Worm (Caenorhabditis elegans) whole organism, young adult: ENCODE data around the gene cct-5.

Experiments used
- B0261.1 ChIP-seq: sonication (generic microtip); optimal IDR thresholded peaks from 2 replicates; lab custom pipeline; 2016; ENCODE audit warnings: mild to moderate bottlenecking, missing genetic modification characterization, moderate library complexity, missing compliant biosample characterization
- B0336.3 ChIP-seq: fragments of 200-800 bp; sonication (Bioruptor generic); IDR thresholded peaks from 2 replicates; pipeline ENCODE4 v1.3.6; 2022; ENCODE audit warnings: missing genetic modification characterization, missing compliant biosample characterization
- F10E7.11 ChIP-seq: sonication (generic microtip); optimal IDR thresholded peaks from 2 replicates; lab custom pipeline; 2017; ENCODE audit warnings: mild to moderate bottlenecking, missing genetic modification characterization, moderate library complexity, missing compliant biosample characterization
- F39B2.1 ChIP-seq: fragments of 200-800 bp; sonication (Bioruptor generic); IDR thresholded peaks from 2 replicates; pipeline ENCODE4 v1.3.6; 2022; ENCODE audit warnings: missing genetic modification reagents, missing genetic modification characterization, missing compliant biosample characterization
- F55B11.4 ChIP-seq: sonication (generic microtip); optimal IDR thresholded peaks from 2 replicates; lab custom pipeline; 2016; ENCODE audit warnings: missing compliant biosample characterization, missing genetic modification characterization, borderline replicate concordance; ENCODE audit not compliant: insufficient read depth
- K11D2.4 ChIP-seq: fragments of 200-800 bp; sonication (Bioruptor generic); IDR thresholded peaks from 2 replicates; pipeline ENCODE4 v1.3.6; 2022; ENCODE audit warnings: missing genetic modification reagents, missing genetic modification characterization, missing compliant biosample characterization
- T26A5.8 ChIP-seq: sonication (generic microtip); optimal IDR thresholded peaks from 2 replicates; lab custom pipeline; 2016; ENCODE audit warnings: missing genetic modification characterization, missing compliant biosample characterization
- Y53F4B.3 ChIP-seq: fragments of 200-800 bp; sonication (Bioruptor generic); IDR thresholded peaks from 2 replicates; pipeline ENCODE4 v1.3.6; 2022; ENCODE audit warnings: missing genetic modification reagents, missing genetic modification characterization, missing compliant biosample characterization
- Y95B8A.8 ChIP-seq: fragments of 200-800 bp; sonication (Bioruptor generic); IDR thresholded peaks from 2 replicates; pipeline ENCODE4 v1.3.6; 2022; ENCODE audit warnings: missing genetic modification reagents, missing genetic modification characterization, missing compliant biosample characterization
- akir-1 ChIP-seq: fragments of 200-800 bp; sonication (Bioruptor generic); optimal IDR thresholded peaks from 2 replicates; lab custom pipeline; 2018; ENCODE audit warnings: mild to moderate bottlenecking, missing genetic modification characterization, moderate library complexity, missing compliant biosample characterization
- ama-1 ChIP-seq, 3 experiments: fragments of 150-350 bp in 1 of 3; sonication (generic microtip) in 2 of 3; optimal IDR thresholded peaks; 2 replicates each; lab custom pipeline; 2014 to 2018; ENCODE audit warnings: missing biosample characterization in 2 of 3, missing genetic modification characterization in 2 of 3, missing genetic modification reagents in 2 of 3
- atf-7 ChIP-seq: sonication (generic microtip); optimal IDR thresholded peaks from 2 replicates; lab custom pipeline; 2017; ENCODE audit warnings: mild to moderate bottlenecking, missing genetic modification characterization, missing compliant biosample characterization
- attf-3 ChIP-seq: fragments of 200-800 bp; sonication (Bioruptor generic); conservative IDR thresholded peaks from 2 replicates; pipeline ENCODE4 v1.3.6; 2022; ENCODE audit warnings: missing genetic modification reagents, missing genetic modification characterization, missing compliant biosample characterization
- attf-5 ChIP-seq: fragments of 200-800 bp; sonication (Bioruptor generic); optimal IDR thresholded peaks from 2 replicates; lab custom pipeline; 2018; ENCODE audit warnings: mild to moderate bottlenecking, missing genetic modification characterization, missing compliant biosample characterization
- bed-1 ChIP-seq: fragments of 200-800 bp; sonication (Bioruptor generic); IDR thresholded peaks from 2 replicates; pipeline ENCODE4 v1.3.6; 2022; ENCODE audit warnings: missing genetic modification reagents, missing genetic modification characterization, missing compliant biosample characterization
- bed-2 ChIP-seq: fragments of 200-800 bp; sonication (Bioruptor generic); IDR thresholded peaks from 2 replicates; pipeline ENCODE4 v1.3.6; 2022; ENCODE audit warnings: missing genetic modification reagents, missing genetic modification characterization, missing compliant biosample characterization
- ceh-91 ChIP-seq: fragments of 200-800 bp; sonication (Bioruptor generic); IDR thresholded peaks from 2 replicates; pipeline ENCODE4 v1.3.6; 2022; ENCODE audit warnings: missing genetic modification reagents, missing genetic modification characterization, missing compliant biosample characterization
- die-1 ChIP-seq: sonication (generic microtip); optimal IDR thresholded peaks from 2 replicates; lab custom pipeline; 2016; ENCODE audit warnings: missing genotype, mild to moderate bottlenecking, missing genetic modification characterization, missing compliant biosample characterization
- dpff-1 ChIP-seq: sonication (generic microtip); optimal IDR thresholded peaks from 2 replicates; lab custom pipeline; 2017; ENCODE audit warnings: mild to moderate bottlenecking, missing genetic modification characterization, missing compliant biosample characterization
- egrh-3 ChIP-seq: fragments of 200-800 bp; sonication (Bioruptor generic); IDR thresholded peaks from 2 replicates; pipeline ENCODE4 v1.3.6; 2022; ENCODE audit warnings: missing genetic modification reagents, missing genetic modification characterization, missing compliant biosample characterization
- ekl-4 ChIP-seq: fragments of 200-800 bp; sonication (Bioruptor generic); IDR thresholded peaks from 2 replicates; pipeline ENCODE4 v1.3.6; 2022; ENCODE audit warnings: missing genetic modification reagents, missing genetic modification characterization, missing compliant biosample characterization
- ets-4 ChIP-seq: fragments of 200-800 bp; sonication (Bioruptor generic); optimal IDR thresholded peaks from 2 replicates; lab custom pipeline; 2018; ENCODE audit warnings: mild to moderate bottlenecking, missing genetic modification characterization, missing compliant biosample characterization
- fkh-3 ChIP-seq: sonication (generic microtip); optimal IDR thresholded peaks from 2 replicates; lab custom pipeline; 2016; ENCODE audit warnings: mild to moderate bottlenecking, missing genetic modification characterization, missing compliant biosample characterization
- gei-17 ChIP-seq: fragments of 200-800 bp; sonication (Bioruptor generic); optimal IDR thresholded peaks from 2 replicates; lab custom pipeline; 2018; ENCODE audit warnings: mild to moderate bottlenecking, missing genetic modification characterization, missing compliant biosample characterization
- hmg-20 ChIP-seq: fragments of 200-800 bp; sonication (Bioruptor generic); IDR thresholded peaks from 2 replicates; pipeline ENCODE4 v1.3.6; 2022; ENCODE audit warnings: missing genetic modification reagents, missing genetic modification characterization, missing compliant biosample characterization
- hrde-1 ChIP-seq: sonication (generic microtip); optimal IDR thresholded peaks from 2 replicates; lab custom pipeline; 2016; ENCODE audit warnings: missing genetic modification characterization, mild to moderate bottlenecking, missing compliant biosample characterization, moderate library complexity, missing genotype, missing genetic modification reagents, borderline replicate concordance
- lag-1 ChIP-seq: fragments of 200-800 bp; sonication (Bioruptor generic); IDR thresholded peaks from 2 replicates; pipeline ENCODE4 v1.3.6; 2022; ENCODE audit warnings: missing genetic modification reagents, missing genetic modification characterization, missing compliant biosample characterization
- let-526 ChIP-seq: fragments of 200-800 bp; sonication (Bioruptor generic); IDR thresholded peaks from 2 replicates; pipeline ENCODE4 v1.3.6; 2022; ENCODE audit warnings: missing genetic modification reagents, missing genetic modification characterization, missing compliant biosample characterization
- let-607 ChIP-seq, 2 experiments: fragments of 200-800 bp in 1 of 2; sonication (Bioruptor generic) in 1 of 2; sonication (generic microtip) in 1 of 2; optimal IDR thresholded peaks; 2 replicates each; lab custom pipeline; 2016 to 2018; ENCODE audit warnings: mild to moderate bottlenecking in 2 of 2, missing compliant biosample characterization in 2 of 2, missing genetic modification characterization in 2 of 2, moderate library complexity in 2 of 2, missing genotype in 1 of 2
- lin-35 ChIP-seq, 3 experiments: fragments of 150-350 bp in 2 of 3; sonication (generic microtip) in 1 of 3; optimal IDR thresholded peaks; 2 replicates each; lab custom pipeline; 2014 to 2018; ENCODE audit warnings: missing biosample characterization in 3 of 3, missing genetic modification characterization in 3 of 3, missing genetic modification reagents in 3 of 3
- lin-40 ChIP-seq: sonication (generic microtip); optimal IDR thresholded peaks from 2 replicates; lab custom pipeline; 2016; ENCODE audit warnings: missing genetic modification characterization, mild to moderate bottlenecking, missing compliant biosample characterization, missing genotype, missing genetic modification reagents
- madf-3 ChIP-seq: fragments of 200-800 bp; sonication (Bioruptor generic); IDR thresholded peaks from 2 replicates; pipeline ENCODE4 v1.3.6; 2022; ENCODE audit warnings: missing genetic modification reagents, missing genetic modification characterization, missing compliant biosample characterization
- mel-28 ChIP-seq: sonication (generic microtip); optimal IDR thresholded peaks from 2 replicates; lab custom pipeline; 2016; ENCODE audit warnings: borderline replicate concordance, mild to moderate bottlenecking, missing genetic modification characterization, missing compliant biosample characterization
- mes-4 ChIP-seq: sonication (generic microtip); optimal IDR thresholded peaks from 2 replicates; lab custom pipeline; 2016; ENCODE audit warnings: missing genotype, missing genetic modification characterization, missing compliant biosample characterization
- nfyb-1 ChIP-seq: fragments of 200-800 bp; sonication (Bioruptor generic); IDR thresholded peaks from 2 replicates; pipeline ENCODE4 v1.3.6; 2022; ENCODE audit warnings: missing genetic modification reagents, missing genetic modification characterization, missing compliant biosample characterization
- nhr-179 ChIP-seq: sonication (generic microtip); optimal IDR thresholded peaks from 2 replicates; lab custom pipeline; 2016; ENCODE audit warnings: mild to moderate bottlenecking, missing genetic modification characterization, missing compliant biosample characterization
- nhr-80 ChIP-seq: sonication (generic microtip); optimal IDR thresholded peaks from 2 replicates; lab custom pipeline; 2016; ENCODE audit warnings: missing genetic modification characterization, missing compliant biosample characterization
- repo-1 ChIP-seq: sonication (generic microtip); optimal IDR thresholded peaks from 2 replicates; lab custom pipeline; 2017; ENCODE audit warnings: mild to moderate bottlenecking, missing genetic modification characterization, missing compliant biosample characterization
- sdz-38 ChIP-seq: sonication (generic microtip); optimal IDR thresholded peaks from 2 replicates; lab custom pipeline; 2016; ENCODE audit warnings: missing genotype, missing genetic modification characterization, missing compliant biosample characterization
- snpc-1.3 ChIP-seq: sonication (generic microtip); optimal IDR thresholded peaks from 2 replicates; lab custom pipeline; 2017; ENCODE audit warnings: missing genetic modification characterization, mild to moderate bottlenecking, missing compliant biosample characterization, antibody characterized with exemption, moderate library complexity, missing genotype, missing genetic modification reagents; ENCODE audit not compliant: insufficient read depth
- sptf-2 ChIP-seq: fragments of 200-800 bp; sonication (Bioruptor generic); optimal IDR thresholded peaks from 2 replicates; lab custom pipeline; 2018; ENCODE audit warnings: mild to moderate bottlenecking, missing genetic modification characterization, missing compliant biosample characterization
- tbp1 ChIP-seq: fragments of 200-800 bp; sonication (Bioruptor generic); optimal IDR thresholded peaks from 2 replicates; lab custom pipeline; 2018; ENCODE audit warnings: mild to moderate bottlenecking, missing genetic modification characterization, missing compliant biosample characterization
- tlf-1 ChIP-seq: fragments of 200-800 bp; sonication (Bioruptor generic); optimal IDR thresholded peaks from 2 replicates; lab custom pipeline; 2018; ENCODE audit warnings: mild to moderate bottlenecking, missing genetic modification characterization, missing compliant biosample characterization
- zim-3 ChIP-seq: sonication (generic microtip); optimal IDR thresholded peaks from 2 replicates; lab custom pipeline; 2017; ENCODE audit warnings: mild to moderate bottlenecking, missing genetic modification characterization, moderate library complexity, missing compliant biosample characterization
- ztf-18 ChIP-seq: sonication (generic microtip); optimal IDR thresholded peaks from 2 replicates; lab custom pipeline; 2016; ENCODE audit warnings: missing genotype, mild to moderate bottlenecking, missing genetic modification characterization, missing compliant biosample characterization
- ztf-22 ChIP-seq: fragments of 200-800 bp; sonication (Bioruptor generic); optimal IDR thresholded peaks from 2 replicates; lab custom pipeline; 2018; ENCODE audit warnings: mild to moderate bottlenecking, missing genetic modification characterization, moderate library complexity, missing compliant biosample characterization
- ztf-25 ChIP-seq: fragments of 200-800 bp; sonication (Bioruptor generic); IDR thresholded peaks from 2 replicates; pipeline ENCODE4 v1.3.6; 2022; ENCODE audit warnings: missing genetic modification reagents, missing genetic modification characterization, missing compliant biosample characterization
- ztf-28 ChIP-seq: fragments of 200-800 bp; sonication (Bioruptor generic); IDR thresholded peaks from 2 replicates; pipeline ENCODE4 v1.3.6; 2022; ENCODE audit warnings: missing genetic modification reagents, missing genetic modification characterization, missing compliant biosample characterization
- ztf-3 ChIP-seq: fragments of 200-800 bp; sonication (Bioruptor generic); optimal IDR thresholded peaks from 2 replicates; lab custom pipeline; 2018; ENCODE audit warnings: mild to moderate bottlenecking, missing genetic modification characterization, missing compliant biosample characterization

cct-5 gene

ce11 chrIII:4494541-4495010 is 13.3 kb downstream of the cct-5 start (continued):
- TF ChIP-seq tbp1 (GFP tag; lab: Kevin White, UChicago) (peak; percentile 16), lag-1 (GFP tag; lab: Robert Waterston, UW) (no peak), mes-4 (tag; lab: Kevin White, UChicago) (no peak), madf-3 (GFP tag; lab: Robert Waterston, UW) (no peak), K11D2.4 (GFP tag; lab: Robert Waterston, UW) (0 out of 2 replicates have a peak, but pooled peaks have one; percentile 24), die-1 (tag; lab: Kevin White, UChicago) (peak; percentile 55), lin-35 (GFP tag; optimal IDR thresholded peaks at IDR 0.05; lab: Kevin White, UChicago) (no peak), bed-2 (GFP tag; lab: Robert Waterston, UW) (no peak), B0336.3 (GFP tag; lab: Robert Waterston, UW) (peak; percentile 35), fkh-3 (tag; lab: Kevin White, UChicago) (no peak), sdz-38 (no peak), F39B2.1 (GFP tag; lab: Robert Waterston, UW) (no peak), ztf-3 (GFP tag; lab: Kevin White, UChicago) (no peak), egrh-3 (GFP tag; lab: Robert Waterston, UW) (no peak), sptf-2 (GFP tag; lab: Kevin White, UChicago) (no peak), ztf-18 (no peak), ets-4 (GFP tag; lab: Kevin White, UChicago) (peak; percentile 10), attf-5 (GFP tag; lab: Kevin White, UChicago) (peak; percentile 48), T26A5.8 (tag; lab: Kevin White, UChicago) (no peak), let-526 (peak; percentile 66; the same call in 1 of the 2 replicates), hmg-20 (GFP tag; lab: Robert Waterston, UW) (no peak), repo-1 (tag; lab: Kevin White, UChicago) (no peak), atf-7 (tag; lab: Kevin White, UChicago) (peak; percentile 83), ekl-4 (GFP tag; lab: Robert Waterston, UW) (no peak), attf-3 (no peak), ceh-91 (GFP tag; lab: Robert Waterston, UW) (no peak), snpc-1.3 (tag; lab: Kevin White, UChicago) (no peak), ztf-22 (GFP tag; lab: Kevin White, UChicago) (no peak), let-607 (tag; optimal IDR thresholded peaks at IDR 0.05; lab: Kevin White, UChicago) (no peak), Y53F4B.3 (GFP tag; lab: Robert Waterston, UW) (no peak), gei-17 (GFP tag; lab: Kevin White, UChicago) (no peak), F55B11.4 (tag; lab: Kevin White, UChicago) (no peak), ztf-28 (GFP tag; lab: Robert Waterston, UW) (no peak), lin-40 (tag; lab: Kevin White, UChicago) (peak; percentile 60), Y95B8A.8 (GFP tag; lab: Robert Waterston, UW) (no peak), akir-1 (GFP tag; lab: Kevin White, UChicago) (no peak), ztf-25 (GFP tag; lab: Robert Waterston, UW) (no peak), B0261.1 (tag; lab: Kevin White, UChicago) (no peak), ama-1 (optimal IDR thresholded peaks at IDR 0.05; lab: Kevin White, UChicago) (no peak), ama-1 (GFP tag; optimal IDR thresholded peaks at IDR 0.05; lab: Kevin White, UChicago) (no peak), nhr-80 (peak; percentile 82), F10E7.11 (tag; lab: Kevin White, UChicago) (no peak), tlf-1 (GFP tag; lab: Kevin White, UChicago) (no peak), nfyb-1 (GFP tag; lab: Robert Waterston, UW) (no peak), bed-1 (no peak), dpff-1 (tag; lab: Kevin White, UChicago) (no peak), zim-3 (tag; lab: Kevin White, UChicago) (no peak), nhr-179 (tag; lab: Kevin White, UChicago) (no peak), mel-28 (tag; lab: Kevin White, UChicago) (no peak), hrde-1 (tag; lab: Kevin White, UChicago) (no peak)
